In genomic region chr3R:10087206-10087927, dm6 we compare ENCODE assay signal across 1 fruit fly cellular context.
TF ChIP-seq lines count a peak whose summit lies in the region.

No protein-coding gene starts in this region.

TF ChIP-seq in whole organism, embryonic, 481 proteins besides CTCF, POLR2A, EP300 and RAD21 (continued from another document and continues in another):
- TF ChIP-seq Dfd (GFP tag; optimal IDR thresholded peaks at IDR 0.05; lab: Kevin White, UChicago) (peak in 1 of 2 experiments; percentile 52), hb (GFP tag; IDR thresholded peaks at IDR 0.05; lab: Robert Waterston, UW; ENCODE audit: partially characterized antibody) (no peak), CG8944 (GFP tag; optimal IDR thresholded peaks at IDR 0.05; lab: Kevin White, UChicago) (peak; percentile 69), dmrt11E (tag; optimal IDR thresholded peaks at IDR 0.05; lab: Kevin White, UChicago) (peak; percentile 19), wdn (GFP tag; IDR thresholded peaks at IDR 0.05; lab: Robert Waterston, UW) (0 out of 2 replicates have a peak, but pooled peaks have one; percentile 10), BEAF-32 (GFP tag; optimal IDR thresholded peaks at IDR 0.05; lab: Kevin White, UChicago) (no peak), CrebB (tag; optimal IDR thresholded peaks at IDR 0.05; lab: Kevin White, UChicago) (no peak), eve (GFP tag; optimal IDR thresholded peaks at IDR 0.05; lab: Kevin White, UChicago) (peak in 1 of 2 experiments; percentile 86), HmgD (GFP tag; optimal IDR thresholded peaks at IDR 0.05; lab: Kevin White, UChicago) (peak; percentile 28), MBD-R2 (GFP tag; IDR thresholded peaks at IDR 0.05; lab: Robert Waterston, UW) (peak; percentile 45; the same call in 1 of the 2 replicates), cad (GFP tag; optimal IDR thresholded peaks at IDR 0.05; lab: Kevin White, UChicago) (no peak), CG6254 (GFP tag; optimal IDR thresholded peaks at IDR 0.05; lab: Kevin White, UChicago) (no peak), tna (GFP tag; IDR thresholded peaks at IDR 0.05; lab: Robert Waterston, UW; ENCODE audit: partially characterized antibody) (no peak), Sin3A (optimal IDR thresholded peaks at IDR 0.05; lab: Kevin White, UChicago) (no peak), E2f1 (GFP tag; IDR thresholded peaks at IDR 0.05; lab: Robert Waterston, UW) (0 out of 2 replicates have a peak, but pooled peaks have one; percentile 46), gsb-n (tag; optimal IDR thresholded peaks at IDR 0.05; lab: Kevin White, UChicago) (no peak), twi (tag; optimal IDR thresholded peaks at IDR 0.05; lab: Kevin White, UChicago) (no peak), CG18011 (GFP tag; optimal IDR thresholded peaks at IDR 0.05; lab: Kevin White, UChicago) (peak; percentile 60), CG16863 (GFP tag; optimal IDR thresholded peaks at IDR 0.05; lab: Kevin White, UChicago) (peak; percentile 55), Doc2 (GFP tag; IDR thresholded peaks at IDR 0.05; lab: Robert Waterston, UW) (no peak), Spps (tag; optimal IDR thresholded peaks at IDR 0.05; lab: Kevin White, UChicago) (no peak), gcm2 (GFP tag; optimal IDR thresholded peaks at IDR 0.05; lab: Kevin White, UChicago) (peak; percentile 56), Ptx1 (GFP tag; IDR thresholded peaks at IDR 0.05; lab: Robert Waterston, UW) (peak; percentile 75), Myb (GFP tag; optimal IDR thresholded peaks at IDR 0.05; lab: Kevin White, UChicago) (peak; percentile 57), CG7357 (GFP tag; IDR thresholded peaks at IDR 0.05; lab: Robert Waterston, UW) (peak; percentile 58; the same call in 1 of the 3 replicates), jing (GFP tag; optimal IDR thresholded peaks at IDR 0.05; lab: Kevin White, UChicago) (peak; percentile 32), CG12391 (tag; optimal IDR thresholded peaks at IDR 0.05; lab: Kevin White, UChicago) (peak; percentile 43), Neu2 (GFP tag; optimal IDR thresholded peaks at IDR 0.05; lab: Kevin White, UChicago; ENCODE audit: borderline replicate concordance) (no peak), CG2116 (GFP tag; optimal IDR thresholded peaks at IDR 0.05; lab: Kevin White, UChicago) (peak; percentile 32), HHEX (GFP tag; optimal IDR thresholded peaks at IDR 0.05; lab: Kevin White, UChicago) (peak; percentile 64), her (GFP tag; optimal IDR thresholded peaks at IDR 0.05; lab: Kevin White, UChicago) (peak; percentile 69), btn (GFP tag; optimal IDR thresholded peaks at IDR 0.05; lab: Kevin White, UChicago) (peak; percentile 21), CG9609 (GFP tag; optimal IDR thresholded peaks at IDR 0.05; lab: Kevin White, UChicago) (peak; percentile 67), az2 (GFP tag; optimal IDR thresholded peaks at IDR 0.05; lab: Kevin White, UChicago) (peak; percentile 68), C15 (GFP tag; IDR thresholded peaks at IDR 0.05; lab: Robert Waterston, UW) (peak; percentile 59; the same call in 1 of the 3 replicates), croc (GFP tag; conservative IDR thresholded peaks at IDR 0.05; lab: Robert Waterston, UW) (peak; percentile 40; the same call in 1 of the 3 replicates), CG10366 (GFP tag; IDR thresholded peaks at IDR 0.05; lab: Robert Waterston, UW) (peak; percentile 76), peb (GFP tag; IDR thresholded peaks at IDR 0.05; lab: Robert Waterston, UW) (0 out of 2 replicates have a peak, but pooled peaks have one; percentile 11), CG7839 (tag; optimal IDR thresholded peaks at IDR 0.05; lab: Kevin White, UChicago) (peak; percentile 69), CG1602 (GFP tag; optimal IDR thresholded peaks at IDR 0.05; lab: Kevin White, UChicago) (peak; percentile 53), Gug (GFP tag; IDR thresholded peaks at IDR 0.05; lab: Robert Waterston, UW) (peak; percentile 77), CG11504 (tag; optimal IDR thresholded peaks at IDR 0.05; lab: Kevin White, UChicago) (peak; percentile 67), Sox102F (GFP tag; optimal IDR thresholded peaks at IDR 0.05; lab: Kevin White, UChicago) (peak; percentile 68), CG10147 (GFP tag; optimal IDR thresholded peaks at IDR 0.05; lab: Kevin White, UChicago) (peak; percentile 12), Hr51 (GFP tag; optimal IDR thresholded peaks at IDR 0.05; lab: Kevin White, UChicago) (peak; percentile 44 to 59), CG2202 (tag; optimal IDR thresholded peaks at IDR 0.05; lab: Kevin White, UChicago) (no peak), Xbp1 (GFP tag; optimal IDR thresholded peaks at IDR 0.05; lab: Kevin White, UChicago) (peak; percentile 76), sqz (GFP tag; optimal IDR thresholded peaks at IDR 0.05; lab: Kevin White, UChicago) (peak; percentile 41), CG12236 (GFP tag; optimal IDR thresholded peaks at IDR 0.05; lab: Kevin White, UChicago) (peak; percentile 23), CG13287 (GFP tag; IDR thresholded peaks at IDR 0.05; lab: Robert Waterston, UW; ENCODE audit: partially characterized antibody) (no peak; the same call in 1 of the 2 replicates), NFAT (GFP tag; IDR thresholded peaks at IDR 0.05; lab: Robert Waterston, UW) (peak; percentile 56), CG3281 (GFP tag; optimal IDR thresholded peaks at IDR 0.05; lab: Kevin White, UChicago) (peak; percentile 64), TFAM (GFP tag; optimal IDR thresholded peaks at IDR 0.05; lab: Kevin White, UChicago) (no peak), CG12071 (GFP tag; optimal IDR thresholded peaks at IDR 0.05; lab: Kevin White, UChicago) (peak; percentile 13), CG1647 (GFP tag; optimal IDR thresholded peaks at IDR 0.05; lab: Kevin White, UChicago) (peak; percentile 38), maf-S (GFP tag; optimal IDR thresholded peaks at IDR 0.05; lab: Kevin White, UChicago) (peak; percentile 49), Fer2 (tag; optimal IDR thresholded peaks at IDR 0.05; lab: Kevin White, UChicago) (no peak), trem (tag; optimal IDR thresholded peaks at IDR 0.05; lab: Kevin White, UChicago) (no peak), Hmr (GFP tag; optimal IDR thresholded peaks at IDR 0.05; lab: Kevin White, UChicago) (peak; percentile 71), D (optimal IDR thresholded peaks at IDR 0.05; lab: Kevin White, UChicago) (no peak), D (GFP tag; optimal IDR thresholded peaks at IDR 0.05; lab: Kevin White, UChicago) (no peak), CG6791 (GFP tag; IDR thresholded peaks at IDR 0.05; lab: Robert Waterston, UW; ENCODE audit: partially characterized antibody) (no peak), CG4282 (GFP tag; optimal IDR thresholded peaks at IDR 0.05; lab: Kevin White, UChicago) (no peak), cwo (GFP tag; optimal IDR thresholded peaks at IDR 0.05; lab: Kevin White, UChicago) (peak; percentile 66), nerfin-2 (GFP tag; IDR thresholded peaks at IDR 0.05; lab: Robert Waterston, UW; ENCODE audit: partially characterized antibody) (peak; percentile 56), knrl (GFP tag; IDR thresholded peaks at IDR 0.05; lab: Robert Waterston, UW; ENCODE audit: partially characterized antibody) (0 out of 3 replicates have a peak, but pooled peaks have one; percentile 16), dpn (GFP tag; optimal IDR thresholded peaks at IDR 0.05; lab: Kevin White, UChicago) (peak; percentile 71 to 82), CG8359 (GFP tag; optimal IDR thresholded peaks at IDR 0.05; lab: Kevin White, UChicago; ENCODE audit: borderline replicate concordance) (no peak), sc (optimal IDR thresholded peaks at IDR 0.05; lab: Kevin White, UChicago) (no peak), sc (GFP tag; optimal IDR thresholded peaks at IDR 0.05; lab: Kevin White, UChicago) (no peak), mld (GFP tag; IDR thresholded peaks at IDR 0.05; lab: Robert Waterston, UW; ENCODE audit: partially characterized antibody) (0 out of 3 replicates have a peak, but pooled peaks have one; percentile 42), CG18599 (GFP tag; optimal IDR thresholded peaks at IDR 0.05; lab: Kevin White, UChicago) (peak; percentile 77), Deaf1 (tag; optimal IDR thresholded peaks at IDR 0.05; lab: Kevin White, UChicago) (peak; percentile 43), Rx (GFP tag; IDR thresholded peaks at IDR 0.05; lab: Robert Waterston, UW) (peak; percentile 54), CG3838 (GFP tag; optimal IDR thresholded peaks at IDR 0.05; lab: Kevin White, UChicago) (no peak), CG16779 (GFP tag; IDR thresholded peaks at IDR 0.05; lab: Robert Waterston, UW) (0 out of 2 replicates have a peak, but pooled peaks have one; percentile 56), MTF-1 (GFP tag; optimal IDR thresholded peaks at IDR 0.05; lab: Kevin White, UChicago; ENCODE audit: borderline replicate concordance) (no peak), CG2875 (GFP tag; optimal IDR thresholded peaks at IDR 0.05; lab: Kevin White, UChicago) (peak; percentile 40), CG30431 (GFP tag; optimal IDR thresholded peaks at IDR 0.05; lab: Kevin White, UChicago) (peak; percentile 46), org-1 (GFP tag; optimal IDR thresholded peaks at IDR 0.05; lab: Kevin White, UChicago) (peak; percentile 64), repo (GFP tag; optimal IDR thresholded peaks at IDR 0.05; lab: Kevin White, UChicago) (peak; percentile 49), CG3065 (GFP tag; optimal IDR thresholded peaks at IDR 0.05; lab: Kevin White, UChicago) (no peak), H2.0 (GFP tag; IDR thresholded peaks at IDR 0.05; lab: Robert Waterston, UW) (peak; percentile 67), sna (GFP tag; IDR thresholded peaks at IDR 0.05; lab: Robert Waterston, UW; ENCODE audit: partially characterized antibody) (0 out of 2 replicates have a peak, but pooled peaks have one; percentile 28), zen2 (GFP tag; IDR thresholded peaks at IDR 0.05; lab: Robert Waterston, UW; ENCODE audit: partially characterized antibody) (0 out of 3 replicates have a peak, but pooled peaks have one; percentile 11), Bteb2 (GFP tag; optimal IDR thresholded peaks at IDR 0.05; lab: Kevin White, UChicago) (peak; percentile 64), Camta (GFP tag; optimal IDR thresholded peaks at IDR 0.05; lab: Kevin White, UChicago) (peak; percentile 73), tll (GFP tag; optimal IDR thresholded peaks at IDR 0.05; lab: Kevin White, UChicago) (no peak), Drgx (GFP tag; IDR thresholded peaks at IDR 0.05; lab: Robert Waterston, UW) (peak; percentile 88), CG14860 (GFP tag; IDR thresholded peaks at IDR 0.05; lab: Robert Waterston, UW; ENCODE audit: partially characterized antibody) (no peak), CG2129 (GFP tag; IDR thresholded peaks at IDR 0.05; lab: Robert Waterston, UW; ENCODE audit: partially characterized antibody) (no peak), exex (tag; optimal IDR thresholded peaks at IDR 0.05; lab: Kevin White, UChicago) (peak; percentile 5), sima (GFP tag; optimal IDR thresholded peaks at IDR 0.05; lab: Kevin White, UChicago) (no peak), sens (GFP tag; lab: Kevin White, UChicago) (peak; percentile 90), CG9932 (GFP tag; IDR thresholded peaks at IDR 0.05; lab: Robert Waterston, UW) (peak; percentile 67), CG11247 (GFP tag; IDR thresholded peaks at IDR 0.05; lab: Robert Waterston, UW) (peak; percentile 64), Ets65A (GFP tag; lab: Kevin White, UChicago) (peak; percentile 96), chm (GFP tag; IDR thresholded peaks at IDR 0.05; lab: Robert Waterston, UW) (no peak), Dref (GFP tag; IDR thresholded peaks at IDR 0.05; lab: Robert Waterston, UW) (no peak), CG4854 (GFP tag; optimal IDR thresholded peaks at IDR 0.05; lab: Kevin White, UChicago) (peak; percentile 45), Mes4 (GFP tag; optimal IDR thresholded peaks at IDR 0.05; lab: Kevin White, UChicago) (peak; percentile 53), Chrac-16 (GFP tag; optimal IDR thresholded peaks at IDR 0.05; lab: Kevin White, UChicago) (peak; percentile 21), amos (GFP tag; IDR thresholded peaks at IDR 0.05; lab: Robert Waterston, UW; ENCODE audit: partially characterized antibody) (no peak), dysf (GFP tag; IDR thresholded peaks at IDR 0.05; lab: Robert Waterston, UW) (peak; percentile 80), z (GFP tag; IDR thresholded peaks at IDR 0.05; lab: Robert Waterston, UW) (no peak), pros (GFP tag; optimal IDR thresholded peaks at IDR 0.05; lab: Kevin White, UChicago) (peak; percentile 80), trh (GFP tag; optimal IDR thresholded peaks at IDR 0.05; lab: Kevin White, UChicago) (peak; percentile 38), jigr1 (GFP tag; IDR thresholded peaks at IDR 0.05; lab: Robert Waterston, UW) (no peak), CG32772 (GFP tag; IDR thresholded peaks at IDR 0.05; lab: Robert Waterston, UW) (peak; percentile 61; the same call in 1 of the 2 replicates), seq (GFP tag; IDR thresholded peaks at IDR 0.05; lab: Robert Waterston, UW) (peak; percentile 76), dmrt99B (tag; optimal IDR thresholded peaks at IDR 0.05; lab: Kevin White, UChicago) (peak; percentile 68), stc (GFP tag; IDR thresholded peaks at IDR 0.05; lab: Robert Waterston, UW) (peak; percentile 76), klu (GFP tag; IDR thresholded peaks at IDR 0.05; lab: Robert Waterston, UW) (peak; percentile 60), Ada2b (GFP tag; IDR thresholded peaks at IDR 0.05; lab: Robert Waterston, UW) (peak; percentile 71), pita (GFP tag; optimal IDR thresholded peaks at IDR 0.05; lab: Kevin White, UChicago) (no peak), CG8765 (GFP tag; IDR thresholded peaks at IDR 0.05; lab: Robert Waterston, UW) (peak; percentile 57; the same call in 1 of the 2 replicates), pho (GFP tag; optimal IDR thresholded peaks at IDR 0.05; lab: Kevin White, UChicago) (peak; percentile 64), hbn (GFP tag; IDR thresholded peaks at IDR 0.05; lab: Robert Waterston, UW; ENCODE audit: partially characterized antibody) (no peak), CG11093 (GFP tag; IDR thresholded peaks at IDR 0.05; lab: Robert Waterston, UW) (no peak; the same call in 2 of the 3 replicates), CG7745 (tag; optimal IDR thresholded peaks at IDR 0.05; lab: Kevin White, UChicago) (no peak), run (tag; optimal IDR thresholded peaks at IDR 0.05; lab: Kevin White, UChicago) (no peak), pzg (GFP tag; optimal IDR thresholded peaks at IDR 0.05; lab: Kevin White, UChicago) (no peak), CG33557 (GFP tag; optimal IDR thresholded peaks at IDR 0.05; lab: Kevin White, UChicago) (no peak), E2f2 (GFP tag; IDR thresholded peaks at IDR 0.05; lab: Robert Waterston, UW) (peak; percentile 36; the same call in 1 of the 2 replicates), CG13424 (tag; optimal IDR thresholded peaks at IDR 0.05; lab: Kevin White, UChicago) (peak; percentile 22), CG30020 (tag; optimal IDR thresholded peaks at IDR 0.05; lab: Kevin White, UChicago) (no peak), Lhr (GFP tag; optimal IDR thresholded peaks at IDR 0.05; lab: Kevin White, UChicago) (no peak)
